Worm (Caenorhabditis elegans) whole organism, L2 larva: ENCODE results near the gene oig-2.
"Not testable (repeated sequence)": the region's sequence is repeated elsewhere in the genome, so short reads cannot be mapped to it uniquely, and the experiment has no call there.

Experiments
- C34F6.9 ChIP-seq: fragments of 150-350 bp; optimal IDR thresholded peaks from 2 replicates; lab custom pipeline; 2014; ENCODE audit warnings: missing biosample characterization, missing genetic modification characterization
- F13H6.1 ChIP-seq: sonication (generic microtip); optimal IDR thresholded peaks from 2 replicates; lab custom pipeline; 2016; ENCODE audit warnings: missing genetic modification characterization, missing compliant biosample characterization
- Y55F3AM.14 ChIP-seq: fragments of 200-800 bp; sonication (Bioruptor generic); optimal IDR thresholded peaks from 2 replicates; lab custom pipeline; 2018; ENCODE audit warnings: mild to moderate bottlenecking, missing genetic modification characterization, missing compliant biosample characterization
- alr-1 ChIP-seq: fragments of 150-350 bp; optimal IDR thresholded peaks from 2 replicates; lab custom pipeline; 2014; ENCODE audit warnings: missing biosample characterization, missing genetic modification characterization
- aly-2 ChIP-seq: fragments of 150-350 bp; optimal IDR thresholded peaks from 2 replicates; lab custom pipeline; 2014; ENCODE audit warnings: missing biosample characterization, missing genetic modification characterization
- ama-1 ChIP-seq: fragments of 150-350 bp; optimal IDR thresholded peaks from 2 replicates; lab custom pipeline; 2018; ENCODE audit warnings: inconsistent platforms
- ceh-16 ChIP-seq: fragments of 150-350 bp; optimal IDR thresholded peaks from 2 replicates; lab custom pipeline; 2014; ENCODE audit warnings: missing biosample characterization, missing genetic modification characterization
- ceh-82 ChIP-seq: fragments of 150-350 bp; optimal IDR thresholded peaks from 2 replicates; lab custom pipeline; 2014; ENCODE audit warnings: missing biosample characterization, missing genetic modification characterization
- crh-2 ChIP-seq: sonication (generic microtip); optimal IDR thresholded peaks from 2 replicates; lab custom pipeline; 2017; ENCODE audit warnings: missing biosample characterization, missing genetic modification characterization
- dmd-4 ChIP-seq: sonication (generic microtip); optimal IDR thresholded peaks from 2 replicates; lab custom pipeline; 2017; ENCODE audit warnings: missing biosample characterization, missing genetic modification characterization
- elt-1 ChIP-seq: fragments of 150-350 bp; optimal IDR thresholded peaks from 2 replicates; lab custom pipeline; 2014; ENCODE audit warnings: missing biosample characterization, missing genetic modification characterization
- elt-3 ChIP-seq: sonication (generic microtip); optimal IDR thresholded peaks from 2 replicates; lab custom pipeline; 2017; ENCODE audit warnings: missing biosample characterization, missing genetic modification characterization
- fos-1 ChIP-seq: fragments of 150-350 bp; optimal IDR thresholded peaks from 2 replicates; lab custom pipeline; 2014; ENCODE audit warnings: missing biosample characterization, missing genetic modification characterization
- gmeb-1 ChIP-seq: fragments of 150-350 bp; optimal IDR thresholded peaks from 2 replicates; lab custom pipeline; 2014; ENCODE audit warnings: missing biosample characterization, missing genetic modification characterization
- lin-11 ChIP-seq: fragments of 150-350 bp; sonication (generic microtip); optimal IDR thresholded peaks from 2 replicates; lab custom pipeline; 2014; ENCODE audit warnings: missing biosample characterization, missing genetic modification characterization, inconsistent platforms, mixed read lengths
- lin-13 ChIP-seq: fragments of 150-350 bp; optimal IDR thresholded peaks from 2 replicates; lab custom pipeline; 2014; ENCODE audit warnings: missing biosample characterization, missing genetic modification reagents, missing genetic modification characterization
- lsy-2 ChIP-seq, 2 experiments: fragments of 150-350 bp in 1 of 2; sonication (generic microtip) in 1 of 2; optimal IDR thresholded peaks; 2 replicates each; lab custom pipeline; 2014 to 2017; ENCODE audit warnings: missing biosample characterization in 2 of 2, missing genetic modification characterization in 2 of 2
- nhr-11 ChIP-seq: fragments of 150-350 bp; optimal IDR thresholded peaks from 2 replicates; lab custom pipeline; 2014; ENCODE audit warnings: missing biosample characterization, missing genetic modification characterization
- nhr-12 ChIP-seq: fragments of 150-350 bp; optimal IDR thresholded peaks from 2 replicates; lab custom pipeline; 2014; ENCODE audit warnings: missing biosample characterization, missing genetic modification characterization
- nhr-129 ChIP-seq: fragments of 150-350 bp; optimal IDR thresholded peaks from 2 replicates; lab custom pipeline; 2014; ENCODE audit warnings: missing biosample characterization, missing genetic modification characterization
- nhr-21 ChIP-seq: fragments of 150-350 bp; optimal IDR thresholded peaks from 2 replicates; lab custom pipeline; 2014; ENCODE audit warnings: missing biosample characterization, missing genetic modification characterization
- nhr-23 ChIP-seq: fragments of 150-350 bp; optimal IDR thresholded peaks from 2 replicates; lab custom pipeline; 2014; ENCODE audit warnings: missing biosample characterization, missing genetic modification reagents, missing genetic modification characterization
- nhr-237 ChIP-seq: fragments of 150-350 bp; optimal IDR thresholded peaks from 2 replicates; lab custom pipeline; 2014; ENCODE audit warnings: missing biosample characterization, missing genetic modification characterization
- nhr-25 ChIP-seq: fragments of 150-350 bp; sonication (generic microtip); optimal IDR thresholded peaks from 3 replicates; lab custom pipeline; 2014; ENCODE audit warnings: missing biosample characterization, missing genetic modification characterization
- nhr-6 ChIP-seq: fragments of 150-350 bp; optimal IDR thresholded peaks from 2 replicates; lab custom pipeline; 2014; ENCODE audit warnings: missing biosample characterization, missing genetic modification characterization
- nhr-77 ChIP-seq: fragments of 150-350 bp; optimal IDR thresholded peaks from 2 replicates; lab custom pipeline; 2014; ENCODE audit warnings: missing biosample characterization, missing genetic modification characterization
- peb-1 ChIP-seq: fragments of 150-350 bp; optimal IDR thresholded peaks from 2 replicates; lab custom pipeline; 2014; ENCODE audit warnings: missing biosample characterization, missing genetic modification characterization
- sem-4 ChIP-seq: fragments of 150-350 bp; optimal IDR thresholded peaks from 2 replicates; lab custom pipeline; 2014; ENCODE audit warnings: missing biosample characterization, missing genetic modification reagents, missing genetic modification characterization
- skn-1 ChIP-seq: sonication (generic microtip); optimal IDR thresholded peaks from 2 replicates; lab custom pipeline; 2017; ENCODE audit warnings: missing biosample characterization, missing genetic modification characterization
- sma-3 ChIP-seq: sonication (generic microtip); optimal IDR thresholded peaks from 2 replicates; lab custom pipeline; 2016; ENCODE audit warnings: missing genetic modification reagents, missing genetic modification characterization, missing compliant biosample characterization
- sma-9 ChIP-seq, 2 experiments: fragments of 150-350 bp in 1 of 2; sonication (generic microtip) in 1 of 2; optimal IDR thresholded peaks; 2 replicates each; lab custom pipeline; 2014 to 2016; ENCODE audit warnings: missing genetic modification characterization in 2 of 2, mild to moderate bottlenecking in 1 of 2, missing biosample characterization in 1 of 2, missing compliant biosample characterization in 1 of 2, missing genetic modification reagents in 1 of 2, moderate library complexity in 1 of 2
- unc-39 ChIP-seq: fragments of 150-350 bp; optimal IDR thresholded peaks from 2 replicates; lab custom pipeline; 2014; ENCODE audit warnings: missing biosample characterization, missing genetic modification characterization
- unc-55 ChIP-seq: fragments of 150-350 bp; sonication (generic microtip); optimal IDR thresholded peaks from 3 replicates; lab custom pipeline; 2014; ENCODE audit warnings: missing biosample characterization, missing genetic modification reagents, missing genetic modification characterization
- unc-62 ChIP-seq: fragments of 150-350 bp; optimal IDR thresholded peaks from 2 replicates; lab custom pipeline; 2014; ENCODE audit warnings: missing biosample characterization, missing genetic modification reagents, missing genetic modification characterization
- zag-1 ChIP-seq: fragments of 150-350 bp; optimal IDR thresholded peaks from 2 replicates; lab custom pipeline; 2014; ENCODE audit warnings: missing biosample characterization, missing genetic modification characterization
- ztf-1 ChIP-seq: fragments of 200-800 bp; sonication (Bioruptor generic); conservative IDR thresholded peaks from 2 replicates; pipeline ENCODE4 v1.3.6; 2022; ENCODE audit warnings: missing genetic modification characterization, missing compliant biosample characterization
- ztf-11 ChIP-seq: sonication (generic microtip); optimal IDR thresholded peaks from 2 replicates; lab custom pipeline; 2017; ENCODE audit warnings: missing biosample characterization, missing genetic modification characterization
- ztf-4 ChIP-seq: fragments of 150-350 bp; optimal IDR thresholded peaks from 2 replicates; lab custom pipeline; 2014; ENCODE audit warnings: missing biosample characterization, missing genetic modification characterization

oig-2 gene

DNA sequence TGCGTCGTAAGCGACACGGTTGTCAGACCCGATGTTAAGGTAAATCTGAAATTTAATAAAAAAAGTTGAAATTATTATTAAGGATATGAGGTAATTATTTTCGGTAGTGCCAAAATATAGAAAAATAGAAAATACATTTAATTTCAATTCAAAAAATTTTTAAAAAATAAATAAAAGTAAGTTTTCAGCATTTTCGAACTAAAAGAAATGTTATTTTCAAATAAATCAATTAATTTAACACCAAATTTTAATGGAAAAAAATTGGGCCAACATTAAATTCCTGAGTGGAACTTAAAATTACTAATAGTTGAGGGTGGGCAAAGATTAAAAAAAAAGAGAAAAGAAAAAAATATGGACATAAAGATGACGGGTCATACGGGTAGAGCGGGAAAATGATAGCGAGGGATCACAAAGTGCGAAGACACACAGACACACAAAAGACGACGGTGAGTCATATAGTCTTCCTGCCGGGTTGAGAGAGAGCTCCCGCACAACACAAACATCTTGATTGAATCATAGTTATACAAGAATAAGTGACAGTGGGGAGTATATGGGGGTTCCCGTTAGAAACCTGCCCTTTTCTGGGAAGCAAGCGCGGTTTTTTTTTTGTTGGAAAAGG, 17.9 kb upstream of the oig-2 start, which contains the start of gene max-2:
TSS of gene max-2 (minus strand) at position 51 of the 619 bp plus-strand sequence.
- TF ChIP-seq nhr-237 (tag; lab: Kevin White, UChicago) (no peak), fos-1 (peak; percentile 88)

DNA sequence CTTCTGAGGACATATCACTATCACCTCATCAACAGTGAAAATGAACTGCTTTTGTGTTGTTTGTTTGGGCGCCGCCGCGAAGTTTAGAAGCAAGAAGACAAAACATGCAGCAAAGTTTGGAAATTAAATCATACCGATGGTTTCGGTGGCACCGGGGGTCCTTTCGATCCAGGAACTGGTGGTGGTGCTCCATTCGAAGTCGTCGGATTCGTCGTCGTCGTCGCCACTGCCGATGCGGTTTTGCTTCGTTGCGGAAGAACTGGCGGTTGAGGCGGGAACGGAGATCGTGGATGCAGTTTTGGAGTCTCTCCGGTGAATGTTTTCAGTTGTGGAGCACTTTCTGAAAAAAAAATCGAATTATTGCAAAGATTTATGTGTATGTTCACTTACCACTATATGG, 15.6 kb upstream of the oig-2 start:
- TF ChIP-seq C34F6.9 (tag; lab: Kevin White, UChicago) (no peak), alr-1 (tag; lab: Kevin White, UChicago) (no peak), unc-55 (GFP tag; lab: Kevin White, UChicago) (no peak), ztf-11 (tag; lab: Kevin White, UChicago) (no peak), ama-1 (lab: Kevin White, UChicago) (no peak), unc-39 (no peak), elt-1 (tag; lab: Kevin White, UChicago) (no peak), unc-62 (GFP tag; lab: Kevin White, UChicago) (no peak), aly-2 (tag; lab: Kevin White, UChicago) (no peak), ceh-16 (tag; lab: Kevin White, UChicago) (no peak), lsy-2 (tag; optimal IDR thresholded peaks at IDR 0.05; lab: Kevin White, UChicago) (no peak), sma-3 (GFP tag; lab: Kevin White, UChicago) (no peak), lin-11 (tag; lab: Kevin White, UChicago) (no peak), lin-13 (GFP tag; lab: Kevin White, UChicago) (no peak), nhr-77 (tag; lab: Kevin White, UChicago) (no peak), skn-1 (tag; lab: Kevin White, UChicago) (no peak), ztf-1 (GFP tag; lab: Robert Waterston, UW) (no peak), nhr-6 (tag; lab: Kevin White, UChicago) (no peak), zag-1 (no peak)

DNA sequence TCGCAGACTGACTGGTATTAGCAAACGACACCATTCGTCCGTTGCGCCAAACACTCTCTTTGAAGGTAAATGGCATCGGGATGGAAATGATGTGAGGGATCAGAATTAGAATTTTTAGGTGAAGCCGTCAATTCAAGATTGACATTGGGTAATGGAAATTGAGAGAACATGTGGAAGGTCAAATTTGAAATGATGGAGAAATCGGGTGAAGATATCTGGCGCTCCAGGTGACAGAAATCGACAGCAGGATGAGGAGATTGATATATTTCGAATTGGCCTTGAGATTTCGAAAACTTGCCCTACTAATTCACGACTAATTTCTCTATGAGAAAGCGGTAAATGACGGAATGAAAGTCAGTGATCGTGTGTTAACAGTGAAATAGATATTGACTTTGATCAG, 14.6 kb upstream of the oig-2 start:
- TF ChIP-seq lin-13 (GFP tag; lab: Kevin White, UChicago): no peak
- TF ChIP-seq nhr-12: no peak
- no peak for TF ChIP-seq nhr-23 (tag; lab: Kevin White, UChicago)
- TF ChIP-seq ceh-82 (tag; lab: Kevin White, UChicago): no peak
- TF ChIP-seq skn-1 (tag; lab: Kevin White, UChicago): no peak
- TF ChIP-seq peb-1 (tag; lab: Kevin White, UChicago): no peak
- peak; percentile 46 for TF ChIP-seq nhr-25 (tag; lab: Kevin White, UChicago)
- no peak for TF ChIP-seq crh-2
- no peak for TF ChIP-seq Y55F3AM.14 (GFP tag; lab: Kevin White, UChicago)
- TF ChIP-seq, all 48 proteins: peak for 1

DNA sequence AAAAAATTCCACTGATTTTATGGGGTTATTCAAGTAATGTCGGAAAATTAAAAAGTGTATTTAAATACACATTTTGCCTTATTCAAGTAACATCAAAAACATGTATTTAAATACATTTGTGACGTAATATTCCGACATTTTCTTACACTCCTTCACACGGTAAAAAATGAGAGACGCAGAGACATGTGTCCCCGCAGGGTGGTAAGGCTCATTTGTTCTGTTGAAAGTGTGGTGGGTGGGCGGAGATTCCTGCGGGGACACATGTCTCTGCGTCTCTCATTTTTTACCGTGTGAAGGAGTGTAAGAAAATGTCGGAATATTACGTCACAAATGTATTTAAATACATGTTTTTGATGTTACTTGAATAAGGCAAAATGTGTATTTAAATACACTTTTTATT, 8.4 kb upstream of the oig-2 start:
- TF ChIP-seq crh-2 (peak; percentile 48), nhr-129 (tag; lab: Kevin White, UChicago) (peak; percentile 44), sma-9 (GFP tag; optimal IDR thresholded peaks at IDR 0.05; lab: Kevin White, UChicago) (peak; percentile 79), nhr-25 (tag; lab: Kevin White, UChicago) (peak; percentile 47), F13H6.1 (peak; percentile 73), sma-3 (GFP tag; lab: Kevin White, UChicago) (peak; percentile 50), lsy-2 (tag; optimal IDR thresholded peaks at IDR 0.05; lab: Kevin White, UChicago) (peak; percentile 41 to 64), sem-4 (tag; lab: Kevin White, UChicago) (peak; percentile 4), gmeb-1 (tag; lab: Kevin White, UChicago) (peak; percentile 8), nhr-21 (tag; lab: Kevin White, UChicago) (peak; percentile 16), C34F6.9 (tag; lab: Kevin White, UChicago) (peak; percentile 48), lin-13 (GFP tag; lab: Kevin White, UChicago) (peak; percentile 56), unc-55 (GFP tag; lab: Kevin White, UChicago) (peak; percentile 60)
- not testable (repeated sequence) for TF ChIP-seq sma-9 (tag; optimal IDR thresholded peaks at IDR 0.05; lab: Kevin White, UChicago)

DNA sequence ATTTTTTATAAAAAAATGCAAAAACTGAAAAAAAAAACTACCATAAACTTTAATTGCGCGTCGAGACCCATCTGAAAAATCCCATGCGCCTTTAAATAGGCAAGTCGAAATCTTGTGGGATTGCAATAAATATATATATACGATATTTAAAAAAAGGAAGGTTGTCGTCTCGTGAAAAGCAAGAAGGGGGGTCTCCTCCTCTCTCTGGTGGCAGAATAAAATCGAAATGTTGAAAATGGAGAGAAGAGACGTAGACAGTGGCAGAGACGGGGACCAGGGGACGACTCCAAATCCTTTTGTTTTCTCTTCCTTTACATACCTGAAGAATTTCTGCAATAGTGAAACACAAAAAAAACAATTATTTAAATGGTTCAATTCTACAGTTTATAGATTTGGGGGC, 6.0 kb upstream of the oig-2 start, which contains the start of gene F18A11.5:
TSS of gene F18A11.5 (minus strand) at position 321 of the 400 bp plus-strand sequence.
- no peak for TF ChIP-seq ztf-4 (tag; lab: Kevin White, UChicago)
- no peak for TF ChIP-seq nhr-11 (tag; lab: Kevin White, UChicago)
- no peak for TF ChIP-seq ama-1 (lab: Kevin White, UChicago)
- no peak for TF ChIP-seq fos-1
- TF ChIP-seq unc-55 (GFP tag; lab: Kevin White, UChicago): peak; percentile 27
- no peak for TF ChIP-seq dmd-4 (tag; lab: Kevin White, UChicago)
- TF ChIP-seq F13H6.1: no peak
- peak; percentile 21 for TF ChIP-seq nhr-129 (tag; lab: Kevin White, UChicago)
- no peak for TF ChIP-seq ceh-82 (tag; lab: Kevin White, UChicago)
- no peak for TF ChIP-seq nhr-77 (tag; lab: Kevin White, UChicago)
- TF ChIP-seq crh-2: peak; percentile 10
- no peak for TF ChIP-seq elt-3 (tag; lab: Kevin White, UChicago)
- peak; percentile 10 for TF ChIP-seq C34F6.9 (tag; lab: Kevin White, UChicago)
- TF ChIP-seq lin-13 (GFP tag; lab: Kevin White, UChicago): peak; percentile 7
- no peak for TF ChIP-seq aly-2 (tag; lab: Kevin White, UChicago)
